Worm (Caenorhabditis elegans) whole organism, L3 larva: ENCODE measurements around the gene npr-4.

ENCODE experiments used
- egl-27 ChIP-seq: sonication (generic microtip); optimal IDR thresholded peaks from 4 replicates; lab custom pipeline; 2017; ENCODE audit warnings: missing biosample characterization, missing genetic modification reagents, missing genetic modification characterization
- pha-4 ChIP-seq: fragments of 150-350 bp; optimal IDR thresholded peaks from 2 replicates; lab custom pipeline; 2014; ENCODE audit warnings: missing biosample characterization, missing genetic modification reagents, missing genetic modification characterization

DNA sequence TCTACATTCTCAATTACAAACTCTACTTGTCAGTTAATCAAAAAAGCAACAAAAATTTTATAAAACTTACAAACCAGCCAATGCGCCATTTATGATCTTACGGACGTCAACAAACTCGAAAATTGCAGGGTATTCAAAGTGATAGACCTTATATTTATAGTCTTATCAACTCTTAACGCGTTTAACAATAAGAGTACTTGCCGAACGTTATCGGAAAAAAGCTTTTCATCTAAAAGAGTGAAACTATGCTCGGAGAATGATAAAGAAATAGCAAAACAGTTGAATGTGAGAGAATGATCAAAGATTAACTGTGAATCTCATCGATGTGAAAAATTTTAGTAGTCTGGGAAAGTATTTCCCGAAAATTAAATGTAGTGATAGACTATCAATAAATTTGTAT lies 44.5 kb upstream of the npr-4 start:
- TF ChIP-seq egl-27 (tag; lab: Kevin White, UChicago), result no peak
- TF ChIP-seq pha-4 (tag; lab: Kevin White, UChicago), result no peak
